Fruit fly (Drosophila melanogaster): Measurements from ENCODE around the gene CG13627.

The CG13627 gene

dm6 chr3R:24726347-24726891 lies 13.8 kb downstream of the CG13627 start:
- TF ChIP-seq Gug (GFP tag; IDR thresholded peaks at IDR 0.05) = no peak
- no peak for TF ChIP-seq Lpt (GFP tag; optimal IDR thresholded peaks at IDR 0.05)
- TF ChIP-seq Blimp-1 (GFP tag; optimal IDR thresholded peaks at IDR 0.05) = no peak
- no peak for TF ChIP-seq Met (GFP tag; optimal IDR thresholded peaks at IDR 0.05)
- TF ChIP-seq Eip93F (GFP tag; optimal IDR thresholded peaks at IDR 0.05) = no peak
- TF ChIP-seq net (GFP tag; optimal IDR thresholded peaks at IDR 0.05) = no peak
- TF ChIP-seq dsx (GFP tag; optimal IDR thresholded peaks at IDR 0.05; ENCODE audit: poor library complexity, severe bottlenecking) = no peak
- TF ChIP-seq Ets21C (GFP tag; optimal IDR thresholded peaks at IDR 0.05) = no peak
- TF ChIP-seq CG1621 (tag; optimal IDR thresholded peaks at IDR 0.05) = no peak
- TF ChIP-seq CG10669 (GFP tag; optimal IDR thresholded peaks at IDR 0.05) = no peak
- no peak for TF ChIP-seq svp (GFP tag)
- TF ChIP-seq CG8319 (GFP tag; optimal IDR thresholded peaks at IDR 0.05) = no peak

dm6 chr3R:24727038-24727437 lies 14.5 kb downstream of the CG13627 start:
- TF ChIP-seq svp (GFP tag) (peak; percentile 97), Ets96B (tag; optimal IDR thresholded peaks at IDR 0.05) (no peak)

- TF ChIP-seq Blimp-1 (GFP tag; optimal IDR thresholded peaks at IDR 0.05) (peak; percentile 93), svp (GFP tag) (peak; percentile 13), achi (GFP tag; optimal IDR thresholded peaks at IDR 0.05) (no peak)
Measured at dm6 chr3R:24749055-24749992, 36.7 kb downstream of the CG13627 start, which contains the start of gene tld. TSS of gene tld (plus strand) at chr3R:24749731.

dm6 chr3R:24753561-24754027 lies 41.0 kb downstream of the CG13627 start, which contains the start of gene asp:
TSS of gene asp (plus strand) at chr3R:24753849.
- TF ChIP-seq Smox (GFP tag; optimal IDR thresholded peaks at IDR 0.05) (peak; percentile 12), CG7368 (GFP tag; optimal IDR thresholded peaks at IDR 0.05) (no peak), svp (GFP tag) (peak; percentile 30)

- TF ChIP-seq CG16779 (tag; optimal IDR thresholded peaks at IDR 0.05) = no peak
- TF ChIP-seq fkh (GFP tag; optimal IDR thresholded peaks at IDR 0.05) = no peak
- no peak for TF ChIP-seq CG7368 (GFP tag; optimal IDR thresholded peaks at IDR 0.05)
- no peak for TF ChIP-seq topi (GFP tag; optimal IDR thresholded peaks at IDR 0.05)
- no peak for TF ChIP-seq dsx (GFP tag; optimal IDR thresholded peaks at IDR 0.05; ENCODE audit: poor library complexity, severe bottlenecking)
- TF ChIP-seq pdm3 (GFP tag; optimal IDR thresholded peaks at IDR 0.05) = no peak
- TF ChIP-seq CG10631 (GFP tag; optimal IDR thresholded peaks at IDR 0.05) = no peak
- no peak for TF ChIP-seq Eip78C (GFP tag)
- TF ChIP-seq CG6792 (GFP tag; optimal IDR thresholded peaks at IDR 0.05) = no peak
- no peak for TF ChIP-seq CG8632 (GFP tag; optimal IDR thresholded peaks at IDR 0.05)
- no peak for TF ChIP-seq spab (GFP tag; optimal IDR thresholded peaks at IDR 0.05)
- no peak for TF ChIP-seq CG11294 (GFP tag; IDR thresholded peaks at IDR 0.05)
Measured at dm6 chr3R:24764971-24765370, 52.4 kb downstream of the CG13627 start, which contains the start of gene AstA. TSS of gene AstA (minus strand) at chr3R:24765071.

- TF ChIP-seq eg (GFP tag; IDR thresholded peaks at IDR 0.05) (peak; percentile 40; the same call in 2 of the 3 replicates), lz (GFP tag; optimal IDR thresholded peaks at IDR 0.05) (no peak), Hr4 (GFP tag; optimal IDR thresholded peaks at IDR 0.05) (peak; percentile 5), Eip75B (GFP tag; optimal IDR thresholded peaks at IDR 0.05) (no peak), Hr39 (GFP tag; optimal IDR thresholded peaks at IDR 0.05) (no peak), CG15336 (GFP tag; IDR thresholded peaks at IDR 0.05) (peak; percentile 34; the same call in 1 of the 2 replicates), CG6276 (GFP tag; optimal IDR thresholded peaks at IDR 0.05) (peak; percentile 56), CG8119 (GFP tag; IDR thresholded peaks at IDR 0.05) (peak; percentile 75)
Measured at dm6 chr3R:24766684-24767083, 54.1 kb downstream of the CG13627 start.

All from whole organism, prepupa.